Fruit fly (Drosophila melanogaster) whole organism, wandering third instar larva: ENCODE data around the gene Hmgcr.

Source experiments
- Abd-B ChIP-seq: fragments of >200 bp; optimal IDR thresholded peaks from 2 replicates; lab custom pipeline; 2017; ENCODE audit warnings: missing biosample characterization, missing genetic modification characterization
- CG32264 ChIP-seq: fragments of 200-800 bp; sonication (Bioruptor generic); optimal IDR thresholded peaks from 2 replicates; lab custom pipeline; 2016; ENCODE audit warnings: missing biosample characterization, missing genetic modification characterization
- CG9705 ChIP-seq: fragments of 200-800 bp; sonication (Bioruptor generic); optimal IDR thresholded peaks from 2 replicates; lab custom pipeline; 2018; ENCODE audit warnings: missing biosample characterization, mild to moderate bottlenecking, missing genetic modification characterization
- CrebA ChIP-seq: fragments of 200-800 bp; sonication (Bioruptor generic); optimal IDR thresholded peaks from 2 replicates; lab custom pipeline; 2016; ENCODE audit warnings: missing biosample characterization, mild to moderate bottlenecking, missing genetic modification characterization, borderline replicate concordance
- Dfd ChIP-seq: fragments of >200 bp; optimal IDR thresholded peaks from 2 replicates; lab custom pipeline; 2017; ENCODE audit warnings: missing biosample characterization, missing genetic modification characterization
- Dif ChIP-seq: fragments of 200-275, 200-300 bp; sonication (Bioruptor generic); optimal IDR thresholded peaks from 2 replicates; lab custom pipeline; 2018; ENCODE audit warnings: missing biosample characterization, missing genetic modification characterization; ENCODE audit not compliant: partially characterized antibody
- GATAd ChIP-seq: sonication (Bioruptor generic); optimal IDR thresholded peaks from 2 replicates; lab custom pipeline; 2016; ENCODE audit warnings: missing biosample characterization, missing genetic modification characterization
- HLH106 ChIP-seq: fragments of 200-800 bp; optimal IDR thresholded peaks from 3 replicates; lab custom pipeline; 2019; ENCODE audit warnings: missing biosample characterization, mild to moderate bottlenecking, missing genetic modification characterization, moderate library complexity
- Hnf4 ChIP-seq: fragments of 200-800 bp; sonication (Bioruptor generic); optimal IDR thresholded peaks from 2 replicates; lab custom pipeline; 2016; ENCODE audit warnings: missing biosample characterization, mild to moderate bottlenecking, missing genetic modification characterization
- Hr78 ChIP-seq: fragments of >200 bp; optimal IDR thresholded peaks from 2 replicates; lab custom pipeline; 2017; ENCODE audit warnings: missing biosample characterization, missing genetic modification characterization
- Hr83 ChIP-seq: fragments of 200-300 bp; sonication (Bioruptor generic); optimal IDR thresholded peaks from 2 replicates; lab custom pipeline; 2016; ENCODE audit warnings: missing biosample characterization, mild to moderate bottlenecking, missing genetic modification characterization, moderate library complexity; ENCODE audit not compliant: poor library complexity, severe bottlenecking
- Jra ChIP-seq: sonication (Bioruptor generic); optimal IDR thresholded peaks from 2 replicates; lab custom pipeline; 2016; ENCODE audit warnings: missing biosample characterization, missing genetic modification characterization
- Mio ChIP-seq: sonication (Bioruptor generic); optimal IDR thresholded peaks from 2 replicates; lab custom pipeline; 2016; ENCODE audit warnings: missing biosample characterization, missing genetic modification characterization
- Myc ChIP-seq: fragments of >200 bp; optimal IDR thresholded peaks from 2 replicates; lab custom pipeline; 2017
- N ChIP-seq: fragments of >200 bp; optimal IDR thresholded peaks from 2 replicates; lab custom pipeline; 2018; ENCODE audit warnings: missing biosample characterization, missing external identifiers, missing genetic modification characterization
- OdsH ChIP-seq: fragments of 200-800 bp; sonication (Bioruptor generic); optimal IDR thresholded peaks from 2 replicates; lab custom pipeline; 2016; ENCODE audit warnings: missing biosample characterization, mild to moderate bottlenecking, missing genetic modification characterization
- Rel ChIP-seq, 2 experiments: fragments of 200-800 bp; sonication (Bioruptor generic) in 1 of 2; optimal IDR thresholded peaks; 2 replicates in 1 of 2; 3 replicates in 1 of 2; lab custom pipeline; 2016 to 2019; ENCODE audit warnings: mild to moderate bottlenecking in 2 of 2, missing biosample characterization in 2 of 2, missing genetic modification characterization in 2 of 2, moderate library complexity in 1 of 2
- Sp1 ChIP-seq: fragments of 200-800 bp; sonication (Bioruptor generic); optimal IDR thresholded peaks from 3 replicates; lab custom pipeline; 2019; ENCODE audit warnings: missing biosample characterization, mild to moderate bottlenecking, missing genetic modification characterization, moderate library complexity
- Vsx2 ChIP-seq: fragments of 200-300, 225-300 bp; sonication (Bioruptor generic); optimal IDR thresholded peaks from 2 replicates; lab custom pipeline; 2018; ENCODE audit warnings: missing biosample characterization, missing genetic modification characterization; ENCODE audit not compliant: partially characterized antibody
- br ChIP-seq: fragments of 200-800 bp; sonication (Bioruptor generic); optimal IDR thresholded peaks from 2 replicates; lab custom pipeline; 2016; ENCODE audit warnings: missing biosample characterization, missing genetic modification characterization
- brk ChIP-seq: fragments of 200-800 bp; sonication (Bioruptor generic); optimal IDR thresholded peaks from 2 replicates; lab custom pipeline; 2016; ENCODE audit warnings: missing biosample characterization, mild to moderate bottlenecking, missing genetic modification characterization
- dl ChIP-seq, 2 experiments: fragments of 175-275, 200-275 bp in 1 of 2; fragments of 200-275 bp in 1 of 2; sonication (Bioruptor generic); optimal IDR thresholded peaks; lab custom pipeline; 2018; ENCODE audit warnings: mild to moderate bottlenecking in 2 of 2, missing biosample characterization in 2 of 2, missing genetic modification characterization in 2 of 2, moderate library complexity in 2 of 2; ENCODE audit not compliant: partially characterized antibody in 2 of 2, insufficient read depth in 1 of 2
- dmrt93B ChIP-seq: fragments of 200-800 bp; sonication (Bioruptor generic); optimal IDR thresholded peaks from 2 replicates; lab custom pipeline; 2018; ENCODE audit warnings: missing biosample characterization, mild to moderate bottlenecking, missing genetic modification characterization
- dsf ChIP-seq: sonication (Bioruptor generic); optimal IDR thresholded peaks from 2 replicates; lab custom pipeline; 2016; ENCODE audit warnings: missing biosample characterization, missing genetic modification characterization, borderline replicate concordance
- ey ChIP-seq: fragments of 200-800 bp; sonication (Bioruptor generic); optimal IDR thresholded peaks from 2 replicates; lab custom pipeline; 2016; ENCODE audit warnings: missing biosample characterization, missing genetic modification characterization
- foxo ChIP-seq, 2 experiments: fragments of 200-800 bp; sonication (Bioruptor generic); optimal IDR thresholded peaks; 2 replicates in 1 of 2; 3 replicates in 1 of 2; lab custom pipeline; 2016 to 2017; ENCODE audit warnings: missing biosample characterization in 2 of 2, missing genetic modification characterization in 2 of 2
- fru ChIP-seq: fragments of 200-800 bp; sonication (Bioruptor generic); optimal IDR thresholded peaks from 3 replicates; lab custom pipeline; 2016; ENCODE audit warnings: missing biosample characterization, mild to moderate bottlenecking, missing genetic modification characterization
- h ChIP-seq: fragments of 200-800 bp; sonication (Bioruptor generic); optimal IDR thresholded peaks from 3 replicates; lab custom pipeline; 2016; ENCODE audit warnings: missing biosample characterization, mild to moderate bottlenecking, missing genetic modification characterization
- jim ChIP-seq: fragments of 175-275, 200-325 bp; sonication (Bioruptor generic); optimal IDR thresholded peaks from 2 replicates; lab custom pipeline; 2016; ENCODE audit warnings: missing biosample characterization, mild to moderate bottlenecking, missing genetic modification characterization
- lola ChIP-seq: fragments of >200 bp; optimal IDR thresholded peaks from 2 replicates; lab custom pipeline; 2017; ENCODE audit warnings: missing biosample characterization, missing genetic modification characterization
- pan ChIP-seq: fragments of >200 bp; optimal IDR thresholded peaks from 2 replicates; lab custom pipeline; 2017
- psq ChIP-seq: fragments of 200-800 bp; sonication (Bioruptor generic); optimal IDR thresholded peaks from 3 replicates; lab custom pipeline; 2017; ENCODE audit warnings: missing biosample characterization, mild to moderate bottlenecking, missing genetic modification characterization, moderate library complexity
- rgr ChIP-seq: fragments of 200-800 bp; sonication (Bioruptor generic); optimal IDR thresholded peaks from 3 replicates; lab custom pipeline; 2016; ENCODE audit warnings: missing biosample characterization, mild to moderate bottlenecking, missing genetic modification characterization
- sage ChIP-seq: fragments of 200-800 bp; sonication (Bioruptor generic); optimal IDR thresholded peaks from 2 replicates; lab custom pipeline; 2016; ENCODE audit warnings: missing biosample characterization, mild to moderate bottlenecking, missing genetic modification characterization
- sv ChIP-seq: fragments of 200-800 bp; sonication (Bioruptor generic); optimal IDR thresholded peaks from 3 replicates; lab custom pipeline; 2016; ENCODE audit warnings: missing biosample characterization, missing genetic modification characterization
- tai ChIP-seq: sonication (Bioruptor generic); optimal IDR thresholded peaks from 2 replicates; lab custom pipeline; 2016; ENCODE audit warnings: missing biosample characterization, missing genetic modification characterization
- usp ChIP-seq: fragments of >200 bp; optimal IDR thresholded peaks from 2 replicates; lab custom pipeline; 2017; ENCODE audit warnings: missing biosample characterization, missing genetic modification characterization
- woc ChIP-seq: sonication (Bioruptor generic); optimal IDR thresholded peaks from 2 replicates; lab custom pipeline; 2016; ENCODE audit warnings: missing biosample characterization, mild to moderate bottlenecking, missing genetic modification characterization

The Hmgcr gene

DNA sequence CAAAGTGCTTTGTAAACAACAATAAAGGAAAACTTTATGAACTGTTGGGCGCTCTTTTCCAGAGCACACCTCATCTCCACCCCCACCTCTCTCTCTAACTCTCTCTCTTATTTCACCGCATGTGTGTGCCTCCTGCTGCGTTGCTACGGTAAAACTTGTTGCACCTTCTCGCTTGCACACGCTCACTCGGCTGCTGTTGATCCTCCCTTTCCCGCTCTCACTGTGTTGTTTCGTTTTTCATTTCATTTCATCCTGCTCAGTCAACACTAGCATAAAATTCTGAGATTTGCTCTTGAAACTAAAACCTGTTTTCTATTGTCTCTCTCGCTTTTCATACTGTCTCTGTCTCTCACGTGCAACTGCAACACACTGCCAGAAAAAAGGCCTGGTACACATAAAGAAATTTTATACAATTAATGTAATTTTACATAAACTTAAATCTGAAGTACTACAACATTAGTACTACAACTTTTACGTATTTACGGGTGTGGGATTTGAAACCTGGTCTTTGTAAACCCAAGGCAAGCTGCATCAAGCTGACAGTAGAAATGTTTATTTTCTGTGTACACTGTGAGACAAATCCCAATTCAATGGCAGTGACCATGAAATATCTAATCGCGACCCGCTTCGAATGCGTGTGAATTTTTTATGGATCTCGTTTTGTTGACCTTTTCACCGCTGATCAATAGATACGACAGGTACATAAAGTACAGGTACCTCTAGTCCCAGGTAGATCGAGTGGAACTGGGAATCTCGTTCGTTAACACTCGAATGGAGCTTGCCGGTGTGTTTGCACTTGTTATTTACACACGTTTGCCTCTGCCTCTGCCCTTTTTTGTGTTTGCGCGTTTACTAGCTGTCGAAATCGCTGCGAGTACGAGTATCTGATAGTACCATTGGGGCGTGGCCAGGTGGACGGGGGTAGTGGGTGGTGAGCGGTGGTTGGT is 49.6 kb downstream of the Hmgcr start:
- peak; percentile 75 for TF ChIP-seq HLH106 (tag; lab: Kevin White, UChicago)
- peak; percentile 73 for TF ChIP-seq Rel (GFP tag; optimal IDR thresholded peaks at IDR 0.05; lab: Kevin White, UChicago)
- TF ChIP-seq Rel (tag; optimal IDR thresholded peaks at IDR 0.05; lab: Kevin White, UChicago) = no peak
- TF ChIP-seq GATAd (GFP tag; lab: Kevin White, UChicago) = no peak
- TF ChIP-seq woc = peak; percentile 85
- TF ChIP-seq lola = no peak
- peak; percentile 79 for TF ChIP-seq psq (GFP tag; lab: Kevin White, UChicago)
- TF ChIP-seq OdsH (GFP tag; lab: Kevin White, UChicago) = peak; percentile 84
- peak; percentile 76 for TF ChIP-seq CG32264 (GFP tag; lab: Kevin White, UChicago)
- TF ChIP-seq Hr83 (GFP tag; lab: Kevin White, UChicago) = peak; percentile 97
- peak; percentile 88 for TF ChIP-seq fru (GFP tag; lab: Kevin White, UChicago)
- TF ChIP-seq jim = no peak
- TF ChIP-seq Jra (GFP tag; lab: Kevin White, UChicago) = peak; percentile 66
- peak; percentile 37 to 90 for TF ChIP-seq foxo (GFP tag; optimal IDR thresholded peaks at IDR 0.05; lab: Kevin White, UChicago)
- peak; percentile 47 for TF ChIP-seq dsf (GFP tag; lab: Kevin White, UChicago)
- TF ChIP-seq h (GFP tag; lab: Kevin White, UChicago) = peak; percentile 91
- TF ChIP-seq dmrt93B (GFP tag; lab: Kevin White, UChicago) = peak; percentile 61
- TF ChIP-seq Dif = peak; percentile 44
- no peak for TF ChIP-seq tai (GFP tag; lab: Kevin White, UChicago)
- TF ChIP-seq sv (GFP tag; lab: Kevin White, UChicago) = peak; percentile 77
- peak; percentile 15 for TF ChIP-seq CG9705 (GFP tag; lab: Kevin White, UChicago)
- TF ChIP-seq Dfd (GFP tag; lab: Kevin White, UChicago) = no peak
- TF ChIP-seq brk (GFP tag; lab: Kevin White, UChicago) = no peak
- TF ChIP-seq N (GFP tag; lab: Kevin White, UChicago) = no peak
- TF ChIP-seq Hr78 (GFP tag; lab: Kevin White, UChicago) = no peak
- TF ChIP-seq CrebA (GFP tag; lab: Kevin White, UChicago) = no peak
- peak; percentile 81 for TF ChIP-seq br (GFP tag; lab: Kevin White, UChicago)
- peak; percentile 90 for TF ChIP-seq ey (GFP tag; lab: Kevin White, UChicago)
- TF ChIP-seq sage (GFP tag; lab: Kevin White, UChicago) = no peak
- TF ChIP-seq Sp1 = peak; percentile 71
- TF ChIP-seq Hnf4 (GFP tag; lab: Kevin White, UChicago) = peak; percentile 84
- no peak for TF ChIP-seq Abd-B
- TF ChIP-seq rgr = peak; percentile 88
- TF ChIP-seq Vsx2 (GFP tag; lab: Kevin White, UChicago) = peak; percentile 94
- TF ChIP-seq Mio = no peak
- TF ChIP-seq dl (GFP tag; optimal IDR thresholded peaks at IDR 0.05; lab: Kevin White, UChicago; ENCODE audit: insufficient read depth in 1 of 2, partially characterized antibody in 2 of 2) = no peak
- TF ChIP-seq usp (GFP tag; lab: Kevin White, UChicago) = no peak
- TF ChIP-seq Myc (lab: Kevin White, UChicago) = no peak
- TF ChIP-seq pan = no peak

dm6 chr3R:23783403-23783757 is 50.3 kb downstream of the Hmgcr start:
- TF ChIP-seq dmrt93B (GFP tag; lab: Kevin White, UChicago) = no peak
- TF ChIP-seq br (GFP tag; lab: Kevin White, UChicago) = no peak
- no peak for TF ChIP-seq h (GFP tag; lab: Kevin White, UChicago)
- no peak for TF ChIP-seq Sp1
- TF ChIP-seq Dfd (GFP tag; lab: Kevin White, UChicago) = no peak
- TF ChIP-seq sv (GFP tag; lab: Kevin White, UChicago) = no peak
- TF ChIP-seq woc = no peak
- no peak for TF ChIP-seq foxo (GFP tag; optimal IDR thresholded peaks at IDR 0.05; lab: Kevin White, UChicago)
- no peak for TF ChIP-seq Jra (GFP tag; lab: Kevin White, UChicago)
- no peak for TF ChIP-seq dl (GFP tag; optimal IDR thresholded peaks at IDR 0.05; lab: Kevin White, UChicago; ENCODE audit: insufficient read depth in 1 of 2, partially characterized antibody in 2 of 2)
- TF ChIP-seq usp (GFP tag; lab: Kevin White, UChicago) = no peak
